Worm (Caenorhabditis elegans) whole organism, L3 larva: Measurements from ENCODE around the gene srxa-1.

Experiments
- ZK546.5 ChIP-seq: sonication (generic microtip); optimal IDR thresholded peaks from 2 replicates; lab custom pipeline; 2017; ENCODE audit warnings: missing biosample characterization, missing genetic modification characterization
- ceh-28 ChIP-seq: fragments of 150-350 bp; optimal IDR thresholded peaks from 2 replicates; lab custom pipeline; 2014; ENCODE audit warnings: missing biosample characterization, missing genetic modification reagents, missing genetic modification characterization
- ceh-82 ChIP-seq: fragments of 150-350 bp; optimal IDR thresholded peaks from 2 replicates; lab custom pipeline; 2014; ENCODE audit warnings: missing biosample characterization, missing genetic modification characterization
- ceh-9 ChIP-seq: sonication (generic microtip); optimal IDR thresholded peaks from 2 replicates; lab custom pipeline; 2018; ENCODE audit warnings: missing biosample characterization, missing genetic modification characterization
- daf-12 ChIP-seq: fragments of 150-350 bp; optimal IDR thresholded peaks from 2 replicates; lab custom pipeline; 2014; ENCODE audit warnings: missing biosample characterization, missing genetic modification reagents, missing genetic modification characterization
- egl-27 ChIP-seq: sonication (generic microtip); optimal IDR thresholded peaks from 4 replicates; lab custom pipeline; 2017; ENCODE audit warnings: missing biosample characterization, missing genetic modification reagents, missing genetic modification characterization
- eor-1 ChIP-seq, 2 experiments: fragments of 150-350 bp; optimal IDR thresholded peaks; 2 replicates each; lab custom pipeline; 2014 to 2018; ENCODE audit warnings: missing biosample characterization in 2 of 2, missing genetic modification characterization in 2 of 2
- fkh-10 ChIP-seq: sonication (generic microtip); optimal IDR thresholded peaks from 2 replicates; lab custom pipeline; 2017; ENCODE audit warnings: missing biosample characterization, missing genetic modification reagents, missing genetic modification characterization
- fkh-2 ChIP-seq: fragments of 150-350 bp; optimal IDR thresholded peaks from 2 replicates; lab custom pipeline; 2014; ENCODE audit warnings: missing biosample characterization, missing genetic modification reagents, missing genetic modification characterization
- fos-1 ChIP-seq: fragments of 150-350 bp; optimal IDR thresholded peaks from 2 replicates; lab custom pipeline; 2014; ENCODE audit warnings: missing biosample characterization, missing genetic modification characterization
- hmg-11 ChIP-seq: sonication (generic microtip); optimal IDR thresholded peaks from 2 replicates; lab custom pipeline; 2016; ENCODE audit warnings: missing genetic modification characterization, missing compliant biosample characterization
- jun-1 ChIP-seq: fragments of 150-350 bp; optimal IDR thresholded peaks from 2 replicates; lab custom pipeline; 2014; ENCODE audit warnings: missing biosample characterization, missing genetic modification reagents, missing genetic modification characterization
- lin-15B ChIP-seq: fragments of 150-350 bp; optimal IDR thresholded peaks from 2 replicates; lab custom pipeline; 2014; ENCODE audit warnings: missing biosample characterization, missing genetic modification characterization
- lsy-12 ChIP-seq: sonication (generic microtip); optimal IDR thresholded peaks from 2 replicates; lab custom pipeline; 2016; ENCODE audit warnings: mild to moderate bottlenecking, missing genetic modification characterization, missing compliant biosample characterization
- mdl-1 ChIP-seq: fragments of 150-350 bp; optimal IDR thresholded peaks from 2 replicates; lab custom pipeline; 2014; ENCODE audit warnings: missing biosample characterization, missing genetic modification characterization
- nfya-1 ChIP-seq: sonication (generic microtip); optimal IDR thresholded peaks from 2 replicates; lab custom pipeline; 2017; ENCODE audit warnings: missing genetic modification characterization, mild to moderate bottlenecking, missing compliant biosample characterization, antibody characterized with exemption, moderate library complexity; ENCODE audit not compliant: insufficient read depth
- nhr-12 ChIP-seq: fragments of 150-350 bp; optimal IDR thresholded peaks from 2 replicates; lab custom pipeline; 2014; ENCODE audit warnings: missing biosample characterization, missing genetic modification characterization
- nhr-23 ChIP-seq: fragments of 150-350 bp; optimal IDR thresholded peaks from 2 replicates; lab custom pipeline; 2014; ENCODE audit warnings: missing biosample characterization, missing genetic modification reagents, missing genetic modification characterization
- nhr-25 ChIP-seq: sonication (generic microtip); optimal IDR thresholded peaks from 2 replicates; lab custom pipeline; 2017; ENCODE audit warnings: missing biosample characterization, missing genetic modification characterization
- nhr-28 ChIP-seq: fragments of 150-350 bp; optimal IDR thresholded peaks from 2 replicates; lab custom pipeline; 2014; ENCODE audit warnings: missing biosample characterization, missing genetic modification characterization
- nhr-43 ChIP-seq: sonication (generic microtip); optimal IDR thresholded peaks from 2 replicates; lab custom pipeline; 2016; ENCODE audit warnings: mild to moderate bottlenecking, missing genetic modification characterization, missing compliant biosample characterization; ENCODE audit not compliant: poor library complexity, severe bottlenecking
- nhr-77 ChIP-seq: fragments of 150-350 bp; optimal IDR thresholded peaks from 2 replicates; lab custom pipeline; 2014; ENCODE audit warnings: missing biosample characterization, missing genetic modification characterization
- pha-4 ChIP-seq: fragments of 150-350 bp; optimal IDR thresholded peaks from 2 replicates; lab custom pipeline; 2014; ENCODE audit warnings: missing biosample characterization, missing genetic modification reagents, missing genetic modification characterization
- pqm-1 ChIP-seq: fragments of 150-350 bp; optimal IDR thresholded peaks from 2 replicates; lab custom pipeline; 2017; ENCODE audit warnings: missing biosample characterization, missing genetic modification characterization, inconsistent platforms
- sea-2 ChIP-seq: fragments of 150-350 bp; sonication (generic microtip); optimal IDR thresholded peaks from 4 replicates; lab custom pipeline; 2014; ENCODE audit warnings: missing biosample characterization, missing genetic modification reagents, missing genetic modification characterization
- skn-1 ChIP-seq: fragments of 150-350 bp; optimal IDR thresholded peaks from 2 replicates; lab custom pipeline; 2014; ENCODE audit warnings: missing biosample characterization, missing genetic modification characterization
- snpc-4 ChIP-seq: fragments of 150-350 bp; optimal IDR thresholded peaks from 2 replicates; lab custom pipeline; 2014; ENCODE audit warnings: missing biosample characterization, missing genetic modification characterization
- tbx-2 ChIP-seq: sonication (generic microtip); optimal IDR thresholded peaks from 2 replicates; lab custom pipeline; 2016; ENCODE audit warnings: mild to moderate bottlenecking, missing genetic modification characterization, missing compliant biosample characterization
- unc-39 ChIP-seq: sonication (generic microtip); optimal IDR thresholded peaks from 4 replicates; lab custom pipeline; 2017; ENCODE audit warnings: missing biosample characterization, missing genetic modification characterization
- ztf-11 ChIP-seq: fragments of 150-350 bp; optimal IDR thresholded peaks from 2 replicates; lab custom pipeline; 2014; ENCODE audit warnings: missing biosample characterization, missing genetic modification characterization
- ztf-4 ChIP-seq: fragments of 150-350 bp; optimal IDR thresholded peaks from 2 replicates; lab custom pipeline; 2014; ENCODE audit warnings: missing biosample characterization, missing genetic modification characterization

Gene srxa-1

DNA sequence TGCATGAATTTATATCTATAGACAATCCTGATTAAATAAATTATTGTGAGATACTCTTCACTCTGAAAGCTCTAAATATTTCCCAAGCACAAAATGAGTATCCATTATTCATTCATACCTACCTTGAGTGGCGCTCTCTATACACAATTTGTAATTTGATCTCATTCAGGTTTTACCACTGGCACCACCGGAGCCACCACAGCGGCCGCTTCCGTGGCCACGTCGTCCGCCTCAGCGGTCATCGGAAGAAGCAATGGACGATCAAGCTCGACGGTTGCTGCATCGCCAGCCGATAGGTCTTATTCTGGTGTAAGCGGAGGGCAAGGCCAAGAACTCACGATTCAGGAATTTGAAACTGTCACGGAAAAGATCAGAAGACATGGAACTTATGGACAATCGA, 25.4 kb downstream of the srxa-1 start:
- TF ChIP-seq nhr-23 (tag; lab: Kevin White, UChicago): no peak
- no peak for TF ChIP-seq fkh-2 (tag; lab: Kevin White, UChicago)
- no peak for TF ChIP-seq sea-2 (GFP tag; lab: Kevin White, UChicago)
- no peak for TF ChIP-seq ZK546.5 (tag; lab: Kevin White, UChicago)
- no peak for TF ChIP-seq nhr-25 (tag; lab: Kevin White, UChicago)
- no peak for TF ChIP-seq daf-12 (tag; lab: Kevin White, UChicago)
- TF ChIP-seq egl-27: no peak
- TF ChIP-seq nhr-28 (tag; lab: Kevin White, UChicago): no peak
- TF ChIP-seq lin-15B (tag; lab: Kevin White, UChicago): no peak
- TF ChIP-seq fos-1 (tag; lab: Kevin White, UChicago): no peak
- no peak for TF ChIP-seq nhr-77 (tag; lab: Kevin White, UChicago)
- no peak for TF ChIP-seq ceh-82
- TF ChIP-seq fkh-10 (GFP tag; lab: Kevin White, UChicago): no peak
- TF ChIP-seq jun-1 (tag; lab: Kevin White, UChicago): no peak
- no peak for TF ChIP-seq skn-1 (tag; lab: Kevin White, UChicago)

DNA sequence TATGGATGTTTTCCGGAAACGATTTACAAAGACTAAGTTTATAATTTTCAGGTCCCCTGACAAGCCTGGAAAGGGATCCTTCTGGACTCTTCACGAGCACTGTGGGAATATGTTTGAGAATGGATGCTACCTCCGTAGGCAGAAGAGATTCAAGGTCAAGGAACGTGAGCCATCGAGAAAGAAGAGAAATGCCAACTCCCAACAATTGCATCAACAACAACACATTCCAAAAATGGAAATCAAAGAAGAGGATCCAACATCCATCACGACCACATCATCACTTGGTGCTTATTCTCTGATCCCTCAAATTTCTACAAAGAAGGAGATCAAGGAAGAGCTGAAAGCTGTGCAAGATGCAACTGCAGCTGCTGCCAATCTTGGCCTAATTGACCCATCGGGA, 26.2 kb downstream of the srxa-1 start:
- no peak for TF ChIP-seq tbx-2 (tag; lab: Kevin White, UChicago)
- TF ChIP-seq mdl-1 (tag; lab: Kevin White, UChicago): no peak
- TF ChIP-seq ztf-4 (tag; lab: Kevin White, UChicago): no peak
- no peak for TF ChIP-seq ztf-11
- TF ChIP-seq nhr-43 (tag; lab: Kevin White, UChicago): no peak
- TF ChIP-seq lsy-12 (tag; lab: Kevin White, UChicago): no peak
- no peak for TF ChIP-seq snpc-4 (tag; lab: Kevin White, UChicago)
- TF ChIP-seq pha-4 (tag; lab: Kevin White, UChicago): no peak
- TF ChIP-seq pqm-1 (tag; lab: Kevin White, UChicago): no peak
- TF ChIP-seq ceh-9 (tag; lab: Kevin White, UChicago): no peak
- TF ChIP-seq nhr-23 (tag; lab: Kevin White, UChicago): no peak
- TF ChIP-seq ceh-28 (tag; lab: Kevin White, UChicago): no peak
- TF ChIP-seq nfya-1: no peak
- TF ChIP-seq nhr-25 (tag; lab: Kevin White, UChicago): no peak
- TF ChIP-seq eor-1 (tag; optimal IDR thresholded peaks at IDR 0.05; lab: Kevin White, UChicago): no peak

DNA sequence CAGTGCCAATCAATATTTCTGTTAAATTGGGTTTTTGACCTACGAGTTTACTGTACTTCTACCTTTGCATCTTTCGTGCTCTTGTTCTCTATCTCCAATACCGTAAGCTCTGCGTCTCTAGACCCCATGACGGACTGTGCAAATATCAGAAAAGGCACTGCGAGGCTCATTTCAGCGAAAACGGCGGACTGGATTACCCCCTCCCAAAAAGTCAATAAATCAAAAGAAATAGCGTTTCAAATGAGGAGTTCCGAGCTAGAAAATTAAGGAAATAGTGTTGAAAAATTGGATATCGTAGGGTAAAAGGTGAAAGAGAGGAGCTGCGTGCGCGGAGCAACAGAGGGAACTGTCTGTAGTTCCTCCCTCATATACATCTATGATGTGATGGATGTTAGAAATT, 29.9 kb downstream of the srxa-1 start:
- no peak for TF ChIP-seq nhr-25 (tag; lab: Kevin White, UChicago)

DNA sequence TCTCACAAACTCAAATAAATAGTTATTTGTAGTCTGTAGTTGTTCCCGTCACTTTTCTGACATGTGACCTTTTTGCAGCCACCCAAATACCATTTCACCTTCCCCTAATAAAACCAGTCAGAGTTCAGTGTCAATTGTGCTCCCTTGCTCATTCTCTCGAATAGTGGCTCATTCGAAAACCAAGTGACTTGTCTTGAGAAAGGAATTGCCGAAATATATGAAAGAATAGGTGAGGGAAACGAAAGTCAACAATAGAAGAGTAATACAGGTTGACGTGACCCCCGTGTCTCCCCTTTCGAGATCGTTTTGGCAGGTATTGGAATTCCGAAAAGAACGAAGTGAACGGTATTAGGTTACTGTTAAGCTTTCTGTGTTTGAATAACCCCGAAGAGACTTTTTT, 31.3 kb downstream of the srxa-1 start:
- no peak for TF ChIP-seq nhr-28 (tag; lab: Kevin White, UChicago)

DNA sequence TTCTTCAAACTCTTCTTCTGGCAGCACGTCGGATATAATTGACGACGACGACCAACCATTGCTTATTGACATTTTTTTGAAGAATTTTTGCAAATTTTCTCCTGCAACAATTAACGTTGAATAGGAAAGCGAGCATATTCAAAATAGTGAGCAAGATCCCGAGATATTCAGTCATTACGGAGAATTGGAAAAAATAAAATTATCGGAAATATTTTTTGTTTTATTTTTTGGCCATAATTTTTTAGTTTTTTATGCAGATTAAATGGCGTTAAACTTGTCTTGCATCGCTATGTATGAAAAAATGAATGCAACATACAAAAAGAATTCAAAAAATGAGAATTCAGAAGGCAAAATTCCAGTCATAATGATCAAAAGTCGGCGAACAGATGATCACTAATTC, 38.2 kb downstream of the srxa-1 start, which contains the start of gene elp-1:
elp-1 (minus strand) TSS at position 101 of the 400 bp plus-strand sequence.
- no peak for TF ChIP-seq jun-1 (tag; lab: Kevin White, UChicago)
- TF ChIP-seq mdl-1 (tag; lab: Kevin White, UChicago): no peak
- no peak for TF ChIP-seq nhr-43 (tag; lab: Kevin White, UChicago)
- TF ChIP-seq eor-1 (tag; optimal IDR thresholded peaks at IDR 0.05; lab: Kevin White, UChicago): no peak
- TF ChIP-seq daf-12 (tag; lab: Kevin White, UChicago): no peak
- no peak for TF ChIP-seq nhr-23 (tag; lab: Kevin White, UChicago)
- no peak for TF ChIP-seq nhr-25 (tag; lab: Kevin White, UChicago)
- TF ChIP-seq fos-1 (tag; lab: Kevin White, UChicago): no peak
- TF ChIP-seq nhr-12 (tag; lab: Kevin White, UChicago): no peak
- TF ChIP-seq ceh-28 (tag; lab: Kevin White, UChicago): no peak
- no peak for TF ChIP-seq hmg-11 (tag; lab: Kevin White, UChicago)
- no peak for TF ChIP-seq ZK546.5 (tag; lab: Kevin White, UChicago)
- no peak for TF ChIP-seq fkh-10 (GFP tag; lab: Kevin White, UChicago)
- no peak for TF ChIP-seq ztf-11
- no peak for TF ChIP-seq tbx-2 (tag; lab: Kevin White, UChicago)
- TF ChIP-seq fkh-2 (tag; lab: Kevin White, UChicago): no peak
- TF ChIP-seq pha-4 (tag; lab: Kevin White, UChicago): no peak
- TF ChIP-seq nhr-28 (tag; lab: Kevin White, UChicago): no peak
- no peak for TF ChIP-seq unc-39
